Fruit fly (Drosophila melanogaster) whole organism, embryonic: Measurements from ENCODE around the gene CG43345.

ENCODE experiments used
- BEAF-32 ChIP-seq: fragments of 200-800 bp; sonication (Bioruptor generic); optimal IDR thresholded peaks from 3 replicates; lab custom pipeline; 2017; ENCODE audit warnings: missing biosample characterization, missing genetic modification characterization, mild to moderate bottlenecking, moderate library complexity, missing genetic modification reagents
- Bteb2 ChIP-seq: fragments of 200-800 bp; sonication (Bioruptor generic); optimal IDR thresholded peaks from 2 replicates; lab custom pipeline; 2016; ENCODE audit warnings: missing biosample characterization, missing genetic modification characterization
- CG11695 ChIP-seq: fragments of 200-800 bp; sonication (Bioruptor generic); IDR thresholded peaks from 3 replicates; pipeline ENCODE4 v1.3.6; 2022; ENCODE audit warnings: missing biosample characterization, missing genetic modification characterization
- CG12219 ChIP-seq: fragments of 200-800 bp; sonication (Bioruptor generic); optimal IDR thresholded peaks from 3 replicates; lab custom pipeline; 2018; ENCODE audit warnings: missing biosample characterization, mild to moderate bottlenecking, missing genetic modification characterization
- CG14014 ChIP-seq: fragments of 200-800 bp; sonication (Bioruptor generic); IDR thresholded peaks from 2 replicates; pipeline ENCODE4 v1.3.6; 2022; ENCODE audit warnings: missing biosample characterization, missing genetic modification characterization
- CG14860 ChIP-seq: fragments of 200-800 bp; sonication (Bioruptor generic); IDR thresholded peaks from 3 replicates; pipeline ENCODE4 v1.3.6; 2022; ENCODE audit warnings: missing biosample characterization, missing genetic modification characterization; ENCODE audit not compliant: partially characterized antibody
- CG15514 ChIP-seq: fragments of 200-800 bp; sonication (Bioruptor generic); optimal IDR thresholded peaks from 3 replicates; lab custom pipeline; 2017; ENCODE audit warnings: missing biosample characterization, missing genetic modification characterization, mild to moderate bottlenecking, moderate library complexity, missing genetic modification reagents
- CG1792 ChIP-seq: fragments of 200-800 bp; sonication (Bioruptor generic); optimal IDR thresholded peaks from 2 replicates; lab custom pipeline; 2016; ENCODE audit warnings: missing biosample characterization, missing genetic modification characterization
- CG18476 ChIP-seq: fragments of 200-800 bp; sonication (Bioruptor generic); optimal IDR thresholded peaks from 2 replicates; lab custom pipeline; 2016; ENCODE audit warnings: missing biosample characterization, mild to moderate bottlenecking, missing genetic modification characterization
- CG2712 ChIP-seq: fragments of 200-800 bp; optimal IDR thresholded peaks from 3 replicates; lab custom pipeline; 2019; ENCODE audit warnings: missing biosample characterization, mild to moderate bottlenecking, missing genetic modification characterization, moderate library complexity
- CG2875 ChIP-seq: fragments of 200-800 bp; sonication (Bioruptor generic); optimal IDR thresholded peaks from 2 replicates; lab custom pipeline; 2017; ENCODE audit warnings: missing biosample characterization, mild to moderate bottlenecking, missing genetic modification characterization, missing genetic modification reagents
- CG31388 ChIP-seq: fragments of 200-800 bp; sonication (Bioruptor generic); optimal IDR thresholded peaks from 2 replicates; lab custom pipeline; 2016; ENCODE audit warnings: missing biosample characterization, missing genetic modification characterization
- CG32772 ChIP-seq: fragments of 200-800 bp; sonication (Bioruptor generic); IDR thresholded peaks from 2 replicates; pipeline ENCODE4 v1.3.6; 2022; ENCODE audit warnings: missing biosample characterization, missing genetic modification characterization
- CG4820 ChIP-seq: fragments of 200-800 bp; sonication (Bioruptor generic); optimal IDR thresholded peaks from 3 replicates; lab custom pipeline; 2016; ENCODE audit warnings: missing biosample characterization, missing genetic modification characterization
- CG4854 ChIP-seq: fragments of 200-800 bp; sonication (Bioruptor generic); optimal IDR thresholded peaks from 2 replicates; lab custom pipeline; 2016; ENCODE audit warnings: missing biosample characterization, missing genetic modification characterization, inconsistent platforms
- CG5245 ChIP-seq: fragments of 200-800 bp; sonication (Bioruptor generic); optimal IDR thresholded peaks from 3 replicates; lab custom pipeline; 2016; ENCODE audit warnings: missing biosample characterization, missing genetic modification characterization
- CG6254 ChIP-seq: fragments of 200-800 bp; sonication (Bioruptor generic); optimal IDR thresholded peaks from 3 replicates; lab custom pipeline; 2017; ENCODE audit warnings: mild to moderate bottlenecking, missing biosample characterization, missing genetic modification reagents, missing genetic modification characterization
- CG6854 ChIP-seq: fragments of 200-800 bp; sonication (Bioruptor generic); optimal IDR thresholded peaks from 3 replicates; lab custom pipeline; 2017; ENCODE audit warnings: missing biosample characterization, mild to moderate bottlenecking, missing genetic modification characterization
- CG7372 ChIP-seq: fragments of 200-800 bp; sonication (Bioruptor generic); IDR thresholded peaks from 2 replicates; pipeline ENCODE4 v1.3.6; 2022; ENCODE audit warnings: missing biosample characterization, missing genetic modification characterization
- CG7839 ChIP-seq: fragments of 200-800 bp; sonication (Bioruptor generic); optimal IDR thresholded peaks from 3 replicates; lab custom pipeline; 2018; ENCODE audit warnings: missing biosample characterization, mild to moderate bottlenecking, missing genetic modification characterization, moderate library complexity
- CG8281 ChIP-seq: fragments of 200-800 bp; sonication (Bioruptor generic); optimal IDR thresholded peaks from 2 replicates; lab custom pipeline; 2018; ENCODE audit warnings: missing biosample characterization, mild to moderate bottlenecking, missing genetic modification characterization, moderate library complexity
- CG9437 ChIP-seq: fragments of 200-800 bp; sonication (Bioruptor generic); optimal IDR thresholded peaks from 2 replicates; lab custom pipeline; 2018; ENCODE audit warnings: missing biosample characterization, mild to moderate bottlenecking, missing genetic modification characterization
- CoRest ChIP-seq: fragments of 200-800 bp; sonication (Bioruptor generic); optimal IDR thresholded peaks from 3 replicates; lab custom pipeline; 2018; ENCODE audit warnings: missing biosample characterization, mild to moderate bottlenecking, missing genetic modification characterization, moderate library complexity
- D ChIP-seq, 2 experiments: fragments of 200-800 bp in 1 of 2; fragments of >200 bp in 1 of 2; sonication (Bioruptor generic) in 1 of 2; optimal IDR thresholded peaks; 2 replicates in 1 of 2; 3 replicates in 1 of 2; lab custom pipeline; 2017; ENCODE audit warnings: mild to moderate bottlenecking in 1 of 2, missing biosample characterization in 1 of 2, missing genetic modification characterization in 1 of 2, missing genetic modification reagents in 1 of 2
- D19A ChIP-seq: fragments of 200-800 bp; optimal IDR thresholded peaks from 3 replicates; lab custom pipeline; 2019; ENCODE audit warnings: missing biosample characterization, mild to moderate bottlenecking, missing genetic modification characterization, moderate library complexity
- Dp ChIP-seq: fragments of 200-800 bp; sonication (Bioruptor generic); optimal IDR thresholded peaks from 2 replicates; lab custom pipeline; 2018; ENCODE audit warnings: missing biosample characterization, mild to moderate bottlenecking, missing genetic modification characterization, moderate library complexity
- Fer3 ChIP-seq: fragments of 200-800 bp; sonication (Bioruptor generic); optimal IDR thresholded peaks from 2 replicates; lab custom pipeline; 2018; ENCODE audit warnings: missing biosample characterization, mild to moderate bottlenecking, missing genetic modification characterization, moderate library complexity
- H2.0 ChIP-seq: fragments of 200-800 bp; sonication (Bioruptor generic); IDR thresholded peaks from 2 replicates; pipeline ENCODE4 v1.3.6; 2022; ENCODE audit warnings: missing biosample characterization, missing genetic modification characterization
- Hmr ChIP-seq: fragments of 200-800 bp; sonication (Bioruptor generic); optimal IDR thresholded peaks from 3 replicates; lab custom pipeline; 2017; ENCODE audit warnings: mild to moderate bottlenecking, missing biosample characterization, missing genetic modification reagents, missing genetic modification characterization
- Lim3 ChIP-seq: fragments of 200-800 bp; sonication (Bioruptor generic); IDR thresholded peaks from 2 replicates; pipeline ENCODE4 v1.3.6; 2022; ENCODE audit warnings: missing biosample characterization, missing genetic modification characterization
- NFAT ChIP-seq: fragments of 200-800 bp; sonication (Bioruptor generic); IDR thresholded peaks from 2 replicates; pipeline ENCODE4 v1.3.6; 2022; ENCODE audit warnings: missing biosample characterization, missing genetic modification characterization
- TFAM ChIP-seq: fragments of 200-800 bp; sonication (Bioruptor generic); optimal IDR thresholded peaks from 2 replicates; lab custom pipeline; 2017; ENCODE audit warnings: missing biosample characterization, missing genetic modification characterization, inconsistent platforms
- Usf ChIP-seq: fragments of 200-800 bp; sonication (Bioruptor generic); optimal IDR thresholded peaks from 2 replicates; lab custom pipeline; 2017; ENCODE audit warnings: missing genotype, missing biosample characterization, missing genetic modification characterization
- YL-1 ChIP-seq: fragments of 200-800 bp; sonication (Bioruptor generic); optimal IDR thresholded peaks from 3 replicates; lab custom pipeline; 2017; ENCODE audit warnings: missing biosample characterization, mild to moderate bottlenecking, missing genetic modification characterization
- aop ChIP-seq: fragments of 200-800 bp; sonication (Bioruptor generic); IDR thresholded peaks from 2 replicates; pipeline ENCODE4 v1.3.6; 2022; ENCODE audit warnings: missing biosample characterization, missing genetic modification characterization
- cas ChIP-seq: fragments of 200-800 bp; sonication (Bioruptor generic); IDR thresholded peaks from 2 replicates; pipeline ENCODE4 v1.3.6; 2022; ENCODE audit warnings: missing biosample characterization, missing genetic modification characterization
- crp ChIP-seq, 2 experiments: fragments of 200-800 bp; sonication (Bioruptor generic); optimal IDR thresholded peaks; 2 replicates in 1 of 2; 3 replicates in 1 of 2; lab custom pipeline; 2017; ENCODE audit warnings: missing biosample characterization in 2 of 2, missing genetic modification characterization in 2 of 2, mild to moderate bottlenecking in 1 of 2, moderate library complexity in 1 of 2
- exex ChIP-seq: fragments of 200-800 bp; sonication (Bioruptor generic); optimal IDR thresholded peaks from 4 replicates; lab custom pipeline; 2018; ENCODE audit warnings: missing biosample characterization, mild to moderate bottlenecking, missing genetic modification characterization, moderate library complexity
- grau ChIP-seq: fragments of 200-800 bp; optimal IDR thresholded peaks from 3 replicates; lab custom pipeline; 2019; ENCODE audit warnings: missing biosample characterization, mild to moderate bottlenecking, missing genetic modification characterization, moderate library complexity
- kah ChIP-seq: fragments of 200-800 bp; sonication (Bioruptor generic); optimal IDR thresholded peaks from 2 replicates; lab custom pipeline; 2018; ENCODE audit warnings: missing biosample characterization, mild to moderate bottlenecking, missing genetic modification characterization
- luna ChIP-seq: fragments of 200-800 bp; sonication (Bioruptor generic); optimal IDR thresholded peaks from 2 replicates; lab custom pipeline; 2016; ENCODE audit warnings: missing biosample characterization, missing genetic modification characterization
- prd ChIP-seq, 3 experiments: fragments of >200 bp in 2 of 3; fragments of 200-800 bp in 1 of 3; sonication (Bioruptor generic) in 1 of 3; optimal IDR thresholded peaks in 2 of 3; IDR thresholded peaks in 1 of 3; 2 replicates in 2 of 3; 3 replicates in 1 of 3; pipeline versions ENCODE4 v1.3.6 to Lab custom; 2017 to 2022; ENCODE audit warnings: missing biosample characterization in 1 of 3, missing genetic modification characterization in 1 of 3
- run ChIP-seq: fragments of 200-800 bp; sonication (Bioruptor generic); optimal IDR thresholded peaks from 3 replicates; lab custom pipeline; 2018; ENCODE audit warnings: missing biosample characterization, mild to moderate bottlenecking, missing genetic modification characterization
- so ChIP-seq: fragments of 200-800 bp; sonication (Bioruptor generic); IDR thresholded peaks from 3 replicates; pipeline ENCODE4 v1.3.6; 2022; ENCODE audit warnings: missing biosample characterization, missing genetic modification characterization
- tll ChIP-seq, 2 experiments: fragments of 200-800 bp in 1 of 2; fragments of >200 bp in 1 of 2; sonication (Bioruptor generic) in 1 of 2; optimal IDR thresholded peaks; 2 replicates each; lab custom pipeline; 2017 to 2019; ENCODE audit warnings: missing biosample characterization in 2 of 2, missing genetic modification characterization in 2 of 2, mild to moderate bottlenecking in 1 of 2, moderate library complexity in 1 of 2
- unpg ChIP-seq: fragments of 200-800 bp; sonication (Bioruptor generic); optimal IDR thresholded peaks from 3 replicates; lab custom pipeline; 2018; ENCODE audit warnings: missing biosample characterization, mild to moderate bottlenecking, missing genetic modification characterization, moderate library complexity
- zen ChIP-seq: fragments of 200-800 bp; sonication (Bioruptor generic); optimal IDR thresholded peaks from 3 replicates; lab custom pipeline; 2018; ENCODE audit warnings: missing biosample characterization, mild to moderate bottlenecking, missing genetic modification characterization, moderate library complexity

Gene CG43345

DNA sequence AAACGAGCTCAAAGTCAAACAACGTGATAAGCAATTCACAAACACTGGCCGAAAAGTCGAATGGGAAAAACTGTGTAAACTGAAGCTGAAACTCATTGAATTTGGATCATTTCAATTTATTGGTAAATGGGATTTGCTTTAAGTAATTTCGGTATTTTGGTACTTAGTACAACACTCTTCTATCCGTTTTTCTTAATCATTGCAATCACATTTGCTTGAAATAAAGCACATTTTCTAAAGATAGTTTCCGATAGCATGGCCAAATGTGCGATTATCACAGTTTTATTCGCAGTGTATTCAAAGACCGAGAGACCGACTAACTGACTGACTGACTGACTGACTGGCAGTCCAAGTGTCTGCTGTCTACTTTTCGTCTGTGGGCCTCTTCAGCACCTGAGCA, 28.1 kb upstream of the CG43345 start (continued):
- TF ChIP-seq Usf (GFP tag; lab: Kevin White, UChicago) (peak; percentile 10), YL-1 (GFP tag; lab: Kevin White, UChicago) (no peak)

DNA sequence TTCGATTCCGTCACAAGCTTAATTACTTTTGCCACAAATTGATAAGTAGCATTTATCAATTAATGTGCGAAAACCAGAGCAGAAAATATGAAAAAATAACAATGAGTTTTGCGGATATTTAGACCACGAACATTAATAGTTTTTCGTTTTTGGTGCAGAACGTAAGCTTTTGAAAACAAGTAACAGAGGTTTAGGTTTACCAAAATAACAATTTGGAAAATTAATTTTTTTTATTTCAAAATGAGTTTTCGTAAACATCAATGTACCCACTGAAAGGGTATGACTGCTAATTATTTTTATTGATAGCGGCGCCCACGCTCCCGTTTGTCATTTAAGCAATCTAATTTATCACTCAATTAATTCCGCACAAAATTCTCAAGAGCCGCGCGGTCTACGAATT, 26.9 kb upstream of the CG43345 start:
- TF ChIP-seq H2.0 (GFP tag; lab: Robert Waterston, UW) (no peak), D19A (peak; percentile 55), tll (GFP tag; optimal IDR thresholded peaks at IDR 0.05; lab: Kevin White, UChicago) (no peak), CG32772 (no peak), CoRest (tag; lab: Kevin White, UChicago) (peak; percentile 28), TFAM (no peak), CG8281 (tag; lab: Kevin White, UChicago) (no peak), crp (GFP tag; optimal IDR thresholded peaks at IDR 0.05; lab: Kevin White, UChicago) (no peak), cas (GFP tag; lab: Robert Waterston, UW) (no peak), CG14860 (GFP tag; lab: Robert Waterston, UW) (no peak), so (GFP tag; lab: Robert Waterston, UW) (no peak), CG7839 (tag; lab: Kevin White, UChicago) (peak; percentile 16), CG6854 (GFP tag; lab: Kevin White, UChicago) (no peak), CG6254 (no peak), CG2712 (tag; lab: Kevin White, UChicago) (no peak), CG11695 (GFP tag; lab: Robert Waterston, UW) (no peak), Lim3 (GFP tag; lab: Robert Waterston, UW) (no peak), CG9437 (GFP tag; lab: Kevin White, UChicago) (no peak), CG7372 (GFP tag; lab: Robert Waterston, UW) (0 out of 2 replicates have a peak, but pooled peaks have one; percentile 18), CG12219 (GFP tag; lab: Kevin White, UChicago) (no peak), zen (tag; lab: Kevin White, UChicago) (no peak), run (tag; lab: Kevin White, UChicago) (no peak), CG15514 (no peak), kah (GFP tag; lab: Kevin White, UChicago) (no peak), CG18476 (GFP tag; lab: Kevin White, UChicago) (no peak), aop (GFP tag; lab: Robert Waterston, UW) (no peak), D (optimal IDR thresholded peaks at IDR 0.05; lab: Kevin White, UChicago) (no peak), D (GFP tag; optimal IDR thresholded peaks at IDR 0.05; lab: Kevin White, UChicago) (no peak), CG1792 (no peak), CG5245 (GFP tag; lab: Kevin White, UChicago) (no peak), CG14014 (GFP tag; lab: Robert Waterston, UW) (no peak), Bteb2 (GFP tag; lab: Kevin White, UChicago) (no peak), grau (peak; percentile 31), unpg (GFP tag; lab: Kevin White, UChicago) (no peak), CG4820 (GFP tag; lab: Kevin White, UChicago) (no peak), Dp (GFP tag; lab: Kevin White, UChicago) (no peak), prd (optimal IDR thresholded peaks at IDR 0.05; lab: Kevin White, UChicago) (no peak), prd (GFP tag; IDR thresholded peaks at IDR 0.05; lab: Robert Waterston, UW) (no peak), CG2875 (GFP tag; lab: Kevin White, UChicago) (no peak), CG4854 (GFP tag; lab: Kevin White, UChicago) (no peak), Fer3 (peak; percentile 40), Hmr (GFP tag; lab: Kevin White, UChicago) (peak; percentile 18), exex (peak; percentile 33), BEAF-32 (GFP tag; lab: Kevin White, UChicago) (no peak), CG31388 (GFP tag; lab: Kevin White, UChicago) (no peak), luna (GFP tag; lab: Kevin White, UChicago) (no peak), NFAT (GFP tag; lab: Robert Waterston, UW) (peak; percentile 18; the same call in 1 of the 2 replicates)
